Fruit fly (Drosophila melanogaster) whole organism, prepupa: ENCODE measurements around the gene Timp.

Experiments
- Blimp-1 ChIP-seq: fragments of 200-800 bp; sonication (Bioruptor generic); optimal IDR thresholded peaks from 3 replicates; lab custom pipeline; 2017; ENCODE audit warnings: missing biosample characterization, missing genetic modification characterization, mild to moderate bottlenecking, moderate library complexity, missing genetic modification reagents
- CG10631 ChIP-seq: fragments of 200-800 bp; sonication (Bioruptor generic); optimal IDR thresholded peaks from 2 replicates; lab custom pipeline; 2016; ENCODE audit warnings: missing biosample characterization, missing genetic modification characterization
- CG11762 ChIP-seq: fragments of 200-800 bp; sonication (Bioruptor generic); optimal IDR thresholded peaks from 3 replicates; lab custom pipeline; 2016; ENCODE audit warnings: missing biosample characterization, missing genetic modification characterization; ENCODE audit not compliant: insufficient read depth
- CG11902 ChIP-seq: fragments of 200-800 bp; sonication (Bioruptor generic); optimal IDR thresholded peaks from 3 replicates; lab custom pipeline; 2016; ENCODE audit warnings: missing biosample characterization, missing genetic modification characterization
- CG15336 ChIP-seq: fragments of 200-800 bp; sonication (Bioruptor generic); IDR thresholded peaks from 2 replicates; pipeline ENCODE4 v1.3.6; 2022; ENCODE audit warnings: missing biosample characterization, missing genetic modification characterization
- CG1621 ChIP-seq: fragments of 200-800 bp; sonication (Bioruptor generic); optimal IDR thresholded peaks from 3 replicates; lab custom pipeline; 2018; ENCODE audit warnings: missing biosample characterization, mild to moderate bottlenecking, missing genetic modification characterization
- CG16779 ChIP-seq: fragments of 200-800 bp; sonication (Bioruptor generic); optimal IDR thresholded peaks from 3 replicates; lab custom pipeline; 2017; ENCODE audit warnings: missing biosample characterization, mild to moderate bottlenecking, missing genetic modification characterization
- CG32006 ChIP-seq: fragments of 200-800 bp; sonication (Bioruptor generic); optimal IDR thresholded peaks from 3 replicates; lab custom pipeline; 2017; ENCODE audit warnings: missing biosample characterization, mild to moderate bottlenecking, missing genetic modification characterization
- CG34406 ChIP-seq: fragments of 200-800 bp; sonication (Bioruptor generic); optimal IDR thresholded peaks from 3 replicates; lab custom pipeline; 2016; ENCODE audit warnings: missing biosample characterization, missing genetic modification characterization
- CG4318 ChIP-seq: fragments of 200-800 bp; sonication (Bioruptor generic); optimal IDR thresholded peaks from 3 replicates; lab custom pipeline; 2017; ENCODE audit warnings: missing biosample characterization, mild to moderate bottlenecking, missing genetic modification characterization
- CG6163 ChIP-seq: fragments of 200-800 bp; sonication (Bioruptor generic); IDR thresholded peaks from 3 replicates; pipeline ENCODE4 v1.3.6; 2022; ENCODE audit warnings: missing biosample characterization, missing genetic modification characterization
- CG6276 ChIP-seq: fragments of 200-800 bp; sonication (Bioruptor generic); optimal IDR thresholded peaks from 2 replicates; lab custom pipeline; 2017; ENCODE audit warnings: missing biosample characterization, mild to moderate bottlenecking, missing genetic modification characterization
- CG6792 ChIP-seq: fragments of 200-800 bp; sonication (Bioruptor generic); optimal IDR thresholded peaks from 3 replicates; lab custom pipeline; 2016; ENCODE audit warnings: missing biosample characterization, missing genetic modification characterization
- CG6808 ChIP-seq: fragments of 200-800 bp; sonication (Bioruptor generic); optimal IDR thresholded peaks from 3 replicates; lab custom pipeline; 2017; ENCODE audit warnings: missing biosample characterization, missing genetic modification characterization, mild to moderate bottlenecking, moderate library complexity, missing genetic modification reagents
- CG6854 ChIP-seq: fragments of 200-800 bp; sonication (Bioruptor generic); optimal IDR thresholded peaks from 2 replicates; lab custom pipeline; 2017; ENCODE audit warnings: missing biosample characterization, mild to moderate bottlenecking, missing genetic modification characterization
- CG7368 ChIP-seq: fragments of 200-800 bp; sonication (Bioruptor generic); optimal IDR thresholded peaks from 3 replicates; lab custom pipeline; 2016; ENCODE audit warnings: missing biosample characterization, missing genetic modification characterization
- CG8119 ChIP-seq: fragments of 200-800 bp; sonication (Bioruptor generic); IDR thresholded peaks from 3 replicates; pipeline ENCODE4 v1.3.6; 2022; ENCODE audit warnings: missing biosample characterization, missing genetic modification characterization
- CG8319 ChIP-seq: fragments of 200-800 bp; sonication (Bioruptor generic); optimal IDR thresholded peaks from 3 replicates; lab custom pipeline; 2016; ENCODE audit warnings: missing biosample characterization, missing genetic modification characterization
- CG9139 ChIP-seq: fragments of 200-800 bp; sonication (Bioruptor generic); optimal IDR thresholded peaks from 3 replicates; lab custom pipeline; 2017; ENCODE audit warnings: missing biosample characterization, mild to moderate bottlenecking, missing genetic modification characterization
- Eip75B ChIP-seq: fragments of 200-800 bp; sonication (Bioruptor generic); optimal IDR thresholded peaks from 3 replicates; lab custom pipeline; 2016; ENCODE audit warnings: missing biosample characterization, missing genetic modification characterization
- Eip78C ChIP-seq: fragments of 200-800 bp; sonication (Bioruptor generic); peaks from one replicate; lab custom pipeline; 2016; ENCODE audit warnings: missing biosample characterization, missing genetic modification characterization
- Eip93F ChIP-seq: fragments of 200-800 bp; sonication (Bioruptor generic); optimal IDR thresholded peaks from 2 replicates; lab custom pipeline; 2016; ENCODE audit warnings: missing biosample characterization, mild to moderate bottlenecking, missing genetic modification characterization
- Ets21C ChIP-seq: fragments of 200-800 bp; sonication (Bioruptor generic); optimal IDR thresholded peaks from 3 replicates; lab custom pipeline; 2016; ENCODE audit warnings: missing biosample characterization, missing genetic modification characterization
- Ets96B ChIP-seq: fragments of 200-800 bp; optimal IDR thresholded peaks from 2 replicates; lab custom pipeline; 2019; ENCODE audit warnings: missing biosample characterization, mild to moderate bottlenecking, missing genetic modification characterization, moderate library complexity
- Hr38 ChIP-seq: sonication (Bioruptor generic); optimal IDR thresholded peaks from 2 replicates; lab custom pipeline; 2016; ENCODE audit warnings: missing biosample characterization, missing genetic modification characterization
- Hr39 ChIP-seq: fragments of 200-800 bp; sonication (Bioruptor generic); optimal IDR thresholded peaks from 2 replicates; lab custom pipeline; 2016; ENCODE audit warnings: missing biosample characterization, missing genetic modification characterization
- Hr4 ChIP-seq: fragments of 200-800 bp; sonication (Bioruptor generic); optimal IDR thresholded peaks from 3 replicates; lab custom pipeline; 2016; ENCODE audit warnings: missing biosample characterization, missing genetic modification characterization
- Lpt ChIP-seq: fragments of 200-800 bp; sonication (Bioruptor generic); optimal IDR thresholded peaks from 3 replicates; lab custom pipeline; 2016; ENCODE audit warnings: missing biosample characterization, missing genetic modification characterization
- Met ChIP-seq: fragments of 200-800 bp; sonication (Bioruptor generic); optimal IDR thresholded peaks from 3 replicates; lab custom pipeline; 2016; ENCODE audit warnings: missing biosample characterization, missing genetic modification characterization
- OdsH ChIP-seq: fragments of 200-800 bp; sonication (Bioruptor generic); optimal IDR thresholded peaks from 3 replicates; lab custom pipeline; 2016; ENCODE audit warnings: missing biosample characterization, missing genetic modification characterization
- Smox ChIP-seq: fragments of 200-800 bp; sonication (Bioruptor generic); optimal IDR thresholded peaks from 3 replicates; lab custom pipeline; 2016; ENCODE audit warnings: missing biosample characterization, missing genetic modification characterization
- Sox102F ChIP-seq: fragments of 200-800 bp; sonication (Bioruptor generic); optimal IDR thresholded peaks from 2 replicates; lab custom pipeline; 2016; ENCODE audit warnings: missing biosample characterization, mild to moderate bottlenecking, missing genetic modification characterization
- Sox15 ChIP-seq: fragments of 200-800 bp; sonication (Bioruptor generic); optimal IDR thresholded peaks from 3 replicates; lab custom pipeline; 2016; ENCODE audit warnings: missing biosample characterization, missing genetic modification characterization
- acj6 ChIP-seq: fragments of 200-800 bp; sonication (Bioruptor generic); optimal IDR thresholded peaks from 3 replicates; lab custom pipeline; 2016; ENCODE audit warnings: missing biosample characterization, missing genetic modification characterization
- cyc ChIP-seq: fragments of 200-800 bp; sonication (Bioruptor generic); optimal IDR thresholded peaks from 3 replicates; lab custom pipeline; 2016; ENCODE audit warnings: missing biosample characterization, missing genetic modification characterization
- dac ChIP-seq: fragments of 200-800 bp; sonication (Bioruptor generic); optimal IDR thresholded peaks from 2 replicates; lab custom pipeline; 2017; ENCODE audit warnings: missing biosample characterization, mild to moderate bottlenecking, missing genetic modification characterization
- dsx ChIP-seq: fragments of 200-800 bp; optimal IDR thresholded peaks from 3 replicates; lab custom pipeline; 2019; ENCODE audit warnings: missing biosample characterization, mild to moderate bottlenecking, missing genetic modification characterization, moderate library complexity; ENCODE audit not compliant: poor library complexity, severe bottlenecking
- eg ChIP-seq: fragments of 200-800 bp; sonication (Bioruptor generic); IDR thresholded peaks from 3 replicates; pipeline ENCODE4 v1.3.6; 2022; ENCODE audit warnings: missing biosample characterization, missing genetic modification characterization
- fd59A ChIP-seq: fragments of 200-800 bp; sonication (Bioruptor generic); optimal IDR thresholded peaks from 2 replicates; lab custom pipeline; 2017; ENCODE audit warnings: missing biosample characterization, mild to moderate bottlenecking, missing genetic modification characterization, missing genetic modification reagents
- fkh ChIP-seq: fragments of 200-800 bp; sonication (Bioruptor generic); optimal IDR thresholded peaks from 3 replicates; lab custom pipeline; 2017; ENCODE audit warnings: missing biosample characterization, mild to moderate bottlenecking, missing genetic modification characterization, moderate library complexity
- pdm3 ChIP-seq: fragments of 200-800 bp; sonication (Bioruptor generic); optimal IDR thresholded peaks from 3 replicates; lab custom pipeline; 2016; ENCODE audit warnings: missing biosample characterization, missing genetic modification characterization
- spab ChIP-seq: fragments of 200-800 bp; sonication (Bioruptor generic); optimal IDR thresholded peaks from 2 replicates; lab custom pipeline; 2017; ENCODE audit warnings: missing biosample characterization, mild to moderate bottlenecking, missing genetic modification characterization, missing genetic modification reagents
- ss ChIP-seq, 2 experiments: fragments of 200-800 bp; sonication (Bioruptor generic); optimal IDR thresholded peaks; 2 replicates in 1 of 2; 3 replicates in 1 of 2; lab custom pipeline; 2017 to 2018; ENCODE audit warnings: mild to moderate bottlenecking in 2 of 2, missing biosample characterization in 2 of 2, missing genetic modification characterization in 2 of 2, moderate library complexity in 1 of 2
- topi ChIP-seq: fragments of 200-800 bp; sonication (Bioruptor generic); optimal IDR thresholded peaks from 3 replicates; lab custom pipeline; 2016; ENCODE audit warnings: missing biosample characterization, missing genetic modification characterization
- vri ChIP-seq: fragments of 200-800 bp; sonication (Bioruptor generic); optimal IDR thresholded peaks from 3 replicates; lab custom pipeline; 2016; ENCODE audit warnings: missing biosample characterization, mild to moderate bottlenecking, missing genetic modification characterization

The Timp gene

dm6 chr3R:10189520-10189919 is 23.3 kb downstream of the Timp start, which contains the start of gene CG12814 (continued):
- TF ChIP-seq Hr4 = no peak
- no peak for TF ChIP-seq Hr38 (GFP tag; lab: Kevin White, UChicago)
- TF ChIP-seq CG7368 (GFP tag; lab: Kevin White, UChicago) = no peak
- TF ChIP-seq dsx (GFP tag; lab: Kevin White, UChicago) = peak; percentile 60
- TF ChIP-seq topi (GFP tag; lab: Kevin White, UChicago) = no peak
- TF ChIP-seq Ets96B = peak; percentile 46
- peak; percentile 93 for TF ChIP-seq CG6163 (GFP tag; lab: Robert Waterston, UW)

- no peak for TF ChIP-seq dsx (GFP tag; lab: Kevin White, UChicago)
- TF ChIP-seq fkh = peak; percentile 78
- no peak for TF ChIP-seq Hr39 (GFP tag; lab: Kevin White, UChicago)
- peak; percentile 21 for TF ChIP-seq Blimp-1
These were observed 26.8 kb downstream of the Timp start for dm6 chr3R:10185986-10186385.

dm6 chr3R:10176927-10177511 is 35.8 kb downstream of the Timp start:
- TF ChIP-seq Eip78C (GFP tag; lab: Kevin White, UChicago) = peak; percentile 90
- TF ChIP-seq Smox = no peak
- no peak for TF ChIP-seq CG6854 (GFP tag; lab: Kevin White, UChicago)
- peak; percentile 33 for TF ChIP-seq OdsH (GFP tag; lab: Kevin White, UChicago)
- no peak for TF ChIP-seq CG6276
- no peak for TF ChIP-seq Hr38 (GFP tag; lab: Kevin White, UChicago)
- peak; percentile 16 for TF ChIP-seq Hr39 (GFP tag; lab: Kevin White, UChicago)
- TF ChIP-seq CG6163 (GFP tag; lab: Robert Waterston, UW) = no peak
- no peak for TF ChIP-seq cyc (GFP tag; lab: Kevin White, UChicago)
- TF ChIP-seq CG11902 (GFP tag; lab: Kevin White, UChicago) = no peak
- TF ChIP-seq CG1621 (tag; lab: Kevin White, UChicago) = no peak
- peak; percentile 31 for TF ChIP-seq Eip75B
- no peak for TF ChIP-seq Met (GFP tag; lab: Kevin White, UChicago)
- no peak for TF ChIP-seq CG16779
- peak; percentile 22 for TF ChIP-seq CG11762 (GFP tag; lab: Kevin White, UChicago)
- no peak for TF ChIP-seq CG8119 (GFP tag; lab: Robert Waterston, UW)
- TF ChIP-seq Lpt (GFP tag; lab: Kevin White, UChicago) = no peak
- TF ChIP-seq CG10631 (GFP tag; lab: Kevin White, UChicago) = peak; percentile 35
- TF ChIP-seq CG6808 (GFP tag; lab: Kevin White, UChicago) = peak; percentile 78
- TF ChIP-seq dac (GFP tag; lab: Kevin White, UChicago) = no peak
- no peak for TF ChIP-seq CG8319 (GFP tag; lab: Kevin White, UChicago)
- no peak for TF ChIP-seq CG7368 (GFP tag; lab: Kevin White, UChicago)
- TF ChIP-seq vri = no peak
- TF ChIP-seq CG15336 = no peak
- no peak for TF ChIP-seq CG6792 (GFP tag; lab: Kevin White, UChicago)
- TF ChIP-seq Sox15 (GFP tag; lab: Kevin White, UChicago) = no peak
- TF ChIP-seq acj6 (GFP tag; lab: Kevin White, UChicago) = peak; percentile 45
- no peak for TF ChIP-seq eg (GFP tag; lab: Robert Waterston, UW)
- peak; percentile 58 for TF ChIP-seq fd59A
- peak; percentile 31 for TF ChIP-seq dsx (GFP tag; lab: Kevin White, UChicago)
- TF ChIP-seq Ets21C (GFP tag; lab: Kevin White, UChicago) = no peak
- TF ChIP-seq pdm3 = peak; percentile 38
- peak; percentile 14 for TF ChIP-seq Hr4
- peak; percentile 62 for TF ChIP-seq Ets96B
- TF ChIP-seq topi (GFP tag; lab: Kevin White, UChicago) = no peak
- peak; percentile 49 to 76 for TF ChIP-seq ss (GFP tag; optimal IDR thresholded peaks at IDR 0.05; lab: Kevin White, UChicago)
- peak; percentile 36 for TF ChIP-seq CG9139 (GFP tag; lab: Kevin White, UChicago)
- peak; percentile 61 for TF ChIP-seq spab
- TF ChIP-seq CG4318 = no peak
- peak; percentile 24 for TF ChIP-seq CG32006 (GFP tag; lab: Kevin White, UChicago)
- TF ChIP-seq Sox102F = no peak
- no peak for TF ChIP-seq fkh
- TF ChIP-seq CG34406 (GFP tag; lab: Kevin White, UChicago) = peak; percentile 2
- TF ChIP-seq Eip93F (GFP tag; lab: Kevin White, UChicago) = no peak
